Fruit fly (Drosophila melanogaster) whole organism, adult: ENCODE measurements around the gene CG7179.
A peak's percentile ranks its signal among the peaks of the same experiment; 100 is the strongest.

ENCODE experiments used
- CG11617 ChIP-seq: fragments of 200-800 bp; sonication (Bioruptor generic); optimal IDR thresholded peaks from 2 replicates; lab custom pipeline; 2017; ENCODE audit warnings: mild to moderate bottlenecking, missing biosample characterization, missing genetic modification reagents, missing genetic modification characterization
- CG12768 ChIP-seq: fragments of 200-800 bp; sonication (Bioruptor generic); optimal IDR thresholded peaks from 2 replicates; lab custom pipeline; 2017; ENCODE audit warnings: missing biosample characterization, missing genetic modification characterization, mild to moderate bottlenecking, moderate library complexity, missing genetic modification reagents
- CG14711 ChIP-seq: fragments of 200-800 bp; sonication (Bioruptor generic); optimal IDR thresholded peaks from 2 replicates; lab custom pipeline; 2018; ENCODE audit warnings: missing biosample characterization, mild to moderate bottlenecking, missing genetic modification characterization, moderate library complexity
- CG1620 ChIP-seq: fragments of 200-800 bp; sonication (Bioruptor generic); optimal IDR thresholded peaks from 2 replicates; lab custom pipeline; 2016; ENCODE audit warnings: missing biosample characterization, missing genetic modification characterization
- CG33017 ChIP-seq: fragments of 200-800 bp; sonication (Bioruptor generic); optimal IDR thresholded peaks from 2 replicates; lab custom pipeline; 2018; ENCODE audit warnings: missing biosample characterization, mild to moderate bottlenecking, missing genetic modification characterization, moderate library complexity
- CG5204 ChIP-seq: fragments of 200-800 bp; sonication (Bioruptor generic); optimal IDR thresholded peaks from 2 replicates; lab custom pipeline; 2016; ENCODE audit warnings: missing biosample characterization, missing genetic modification characterization
- CG7045 ChIP-seq: fragments of 200-800 bp; sonication (Bioruptor generic); optimal IDR thresholded peaks from 2 replicates; lab custom pipeline; 2017; ENCODE audit warnings: missing biosample characterization, mild to moderate bottlenecking, missing genetic modification characterization
- CG7101 ChIP-seq: fragments of 200-800 bp; sonication (Bioruptor generic); optimal IDR thresholded peaks from 2 replicates; lab custom pipeline; 2018; ENCODE audit warnings: missing biosample characterization, mild to moderate bottlenecking, missing genetic modification characterization, moderate library complexity
- Clk ChIP-seq: fragments of 200-800 bp; sonication (Bioruptor generic); optimal IDR thresholded peaks from 2 replicates; lab custom pipeline; 2017; ENCODE audit warnings: missing biosample characterization, missing genetic modification characterization
- Crg-1 ChIP-seq: fragments of 200-800 bp; sonication (Bioruptor generic); optimal IDR thresholded peaks from 2 replicates; lab custom pipeline; 2016; ENCODE audit warnings: missing biosample characterization, missing genetic modification characterization
- Hr96 ChIP-seq: fragments of 200-800 bp; sonication (Bioruptor generic); optimal IDR thresholded peaks from 2 replicates; lab custom pipeline; 2016; ENCODE audit warnings: missing biosample characterization, missing genetic modification characterization
- Mnt ChIP-seq: fragments of 200-800 bp; sonication (Bioruptor generic); optimal IDR thresholded peaks from 2 replicates; lab custom pipeline; 2016; ENCODE audit warnings: missing biosample characterization, mild to moderate bottlenecking, missing genetic modification characterization
- bab1 ChIP-seq: fragments of 200-800 bp; sonication (Bioruptor generic); optimal IDR thresholded peaks from 3 replicates; lab custom pipeline; 2019; ENCODE audit warnings: missing biosample characterization, mild to moderate bottlenecking, missing genetic modification characterization, moderate library complexity
- cic ChIP-seq: fragments of 200-800 bp; sonication (Bioruptor generic); optimal IDR thresholded peaks from 2 replicates; lab custom pipeline; 2017; ENCODE audit warnings: missing biosample characterization, mild to moderate bottlenecking, missing genetic modification characterization, moderate library complexity
- cnc ChIP-seq, 2 experiments: fragments of >200 bp; optimal IDR thresholded peaks; 2 replicates each; lab custom pipeline; 2017
- kay ChIP-seq: fragments of 200-800 bp; sonication (Bioruptor generic); peaks from one replicate; lab custom pipeline; 2016; ENCODE audit warnings: missing biosample characterization, missing genetic modification characterization, borderline replicate concordance
- ovo ChIP-seq: fragments of 200-800 bp; sonication (Bioruptor generic); optimal IDR thresholded peaks from 2 replicates; lab custom pipeline; 2016; ENCODE audit warnings: missing biosample characterization, missing genetic modification characterization
- pad ChIP-seq: fragments of 200-800 bp; sonication (Bioruptor generic); optimal IDR thresholded peaks from 3 replicates; lab custom pipeline; 2017; ENCODE audit warnings: missing biosample characterization, missing genetic modification characterization, mild to moderate bottlenecking, moderate library complexity, missing genetic modification reagents
- tj ChIP-seq: fragments of 200-800 bp; sonication (Bioruptor generic); optimal IDR thresholded peaks from 3 replicates; lab custom pipeline; 2017; ENCODE audit warnings: missing biosample characterization, mild to moderate bottlenecking, missing genetic modification characterization, moderate library complexity
- toe ChIP-seq: fragments of 200-800 bp; sonication (Bioruptor generic); optimal IDR thresholded peaks from 2 replicates; lab custom pipeline; 2016; ENCODE audit warnings: missing biosample characterization, missing genetic modification characterization

CG7179 gene

DNA sequence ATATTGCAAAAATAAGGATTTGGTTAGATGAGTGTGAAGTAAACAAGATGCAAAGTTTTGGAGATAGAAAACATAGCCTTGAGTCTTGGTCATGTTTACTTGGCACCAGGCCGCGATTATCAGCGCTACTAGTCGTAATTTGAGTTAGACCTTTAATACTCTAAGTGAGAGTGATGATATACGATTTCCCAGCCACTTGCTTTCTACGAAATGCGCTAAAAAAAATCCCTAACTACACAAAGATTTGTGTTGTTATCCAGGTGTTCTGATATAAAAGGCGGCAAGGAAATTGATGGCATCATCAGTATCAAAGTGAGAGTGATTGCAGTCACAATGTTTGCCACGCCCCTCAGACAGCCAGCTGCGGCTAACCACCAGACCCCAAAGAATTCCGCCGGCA is 2.0 kb upstream of the CG7179 start, which contains the start of gene Uro:
Gene Uro, plus strand, starts transcription at position 301 of the 400 bp plus-strand sequence.
- peak; percentile 41 for TF ChIP-seq kay (GFP tag; lab: Kevin White, UChicago)
- peak; percentile 28 for TF ChIP-seq cic
- TF ChIP-seq Clk (GFP tag; lab: Kevin White, UChicago), result no peak

DNA sequence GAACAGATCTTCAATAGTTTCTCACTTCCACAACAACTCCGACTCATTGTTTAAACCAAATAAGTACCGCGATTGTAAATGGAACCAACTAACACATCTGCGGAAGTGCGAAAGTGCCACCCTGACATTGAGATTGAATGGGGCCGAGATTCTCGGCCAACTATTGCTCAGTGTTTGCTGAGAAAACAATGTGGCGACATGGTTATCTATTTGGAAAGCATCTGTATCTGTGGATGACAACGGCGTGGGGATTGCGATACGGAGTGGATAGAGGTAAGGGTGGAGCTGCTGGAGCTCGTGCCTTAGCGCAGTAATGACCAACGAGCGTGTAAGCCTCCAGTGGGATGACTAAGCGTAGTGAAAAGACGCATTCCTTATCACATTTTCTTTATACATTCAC is 2.6 kb downstream of the CG7179 start:
- no peak for TF ChIP-seq CG12768 (GFP tag; lab: Kevin White, UChicago)
- TF ChIP-seq pad (GFP tag; lab: Kevin White, UChicago), result no peak
- TF ChIP-seq tj (GFP tag; lab: Kevin White, UChicago), result no peak
- no peak for TF ChIP-seq ovo (GFP tag; lab: Kevin White, UChicago)
- no peak for TF ChIP-seq CG11617 (GFP tag; lab: Kevin White, UChicago)
- TF ChIP-seq Crg-1 (GFP tag; lab: Kevin White, UChicago), result no peak
- no peak for TF ChIP-seq bab1
- TF ChIP-seq CG7045 (GFP tag; lab: Kevin White, UChicago), result peak; percentile 53
- TF ChIP-seq CG14711 (tag; lab: Kevin White, UChicago), result no peak
- TF ChIP-seq CG7101 (tag; lab: Kevin White, UChicago), result peak; percentile 0
- no peak for TF ChIP-seq CG1620
- no peak for TF ChIP-seq Hr96
- no peak for TF ChIP-seq Clk (GFP tag; lab: Kevin White, UChicago)
- TF ChIP-seq cic, result peak; percentile 65
- TF ChIP-seq kay (GFP tag; lab: Kevin White, UChicago), result no peak
- no peak for TF ChIP-seq toe (GFP tag; lab: Kevin White, UChicago)

dm6 chr2L:7771891-7772290 is 5.9 kb downstream of the CG7179 start:
- TF ChIP-seq Hr96, result no peak
- no peak for TF ChIP-seq cic
- TF ChIP-seq CG7045 (GFP tag; lab: Kevin White, UChicago), result no peak
- TF ChIP-seq bab1, result no peak
- no peak for TF ChIP-seq Mnt (GFP tag; lab: Kevin White, UChicago)

dm6 chr2L:7767328-7767727 is 10.5 kb downstream of the CG7179 start, which contains the start of gene CG7191:
CG7191 (plus strand) TSS chr2L:7767628.
- no peak for TF ChIP-seq CG12768 (GFP tag; lab: Kevin White, UChicago)
- no peak for TF ChIP-seq Hr96
- TF ChIP-seq cnc (optimal IDR thresholded peaks at IDR 0.05; lab: Kevin White, UChicago), result no peak
- no peak for TF ChIP-seq ovo (GFP tag; lab: Kevin White, UChicago)
- no peak for TF ChIP-seq CG7101 (tag; lab: Kevin White, UChicago)
- no peak for TF ChIP-seq toe (GFP tag; lab: Kevin White, UChicago)
- no peak for TF ChIP-seq bab1
- no peak for TF ChIP-seq Mnt (GFP tag; lab: Kevin White, UChicago)
- TF ChIP-seq CG11617 (GFP tag; lab: Kevin White, UChicago), result no peak
- TF ChIP-seq Clk (GFP tag; lab: Kevin White, UChicago), result no peak
- no peak for TF ChIP-seq tj (GFP tag; lab: Kevin White, UChicago)
- no peak for TF ChIP-seq CG33017 (tag; lab: Kevin White, UChicago)
- TF ChIP-seq Crg-1 (GFP tag; lab: Kevin White, UChicago), result no peak
- TF ChIP-seq CG14711 (tag; lab: Kevin White, UChicago), result no peak
- no peak for TF ChIP-seq CG7045 (GFP tag; lab: Kevin White, UChicago)
- TF ChIP-seq kay (GFP tag; lab: Kevin White, UChicago), result no peak
- TF ChIP-seq pad (GFP tag; lab: Kevin White, UChicago), result no peak
- TF ChIP-seq cic, result no peak
- TF ChIP-seq CG1620, result no peak
- TF ChIP-seq CG5204, result no peak

DNA sequence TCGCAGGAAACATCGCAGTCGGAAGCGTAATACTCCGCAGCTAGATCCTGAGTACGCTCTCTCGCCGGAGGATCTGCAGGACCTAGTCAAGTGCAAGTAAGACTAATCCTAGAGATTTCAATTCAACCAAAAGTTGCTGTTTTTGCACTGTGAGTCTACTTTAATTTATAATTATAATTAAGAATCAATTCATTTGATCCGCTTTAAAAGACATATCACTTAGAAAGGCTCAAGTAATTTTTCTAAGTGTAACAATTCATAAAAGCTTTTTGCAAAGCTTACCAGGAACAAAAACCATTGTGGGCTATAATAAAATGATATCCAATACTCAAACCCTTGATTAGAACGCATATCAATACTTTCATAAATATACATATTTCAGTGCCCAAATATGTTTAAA is 21.0 kb downstream of the CG7179 start:
- TF ChIP-seq cnc (optimal IDR thresholded peaks at IDR 0.05; lab: Kevin White, UChicago), result no peak
- no peak for TF ChIP-seq pad (GFP tag; lab: Kevin White, UChicago)

DNA sequence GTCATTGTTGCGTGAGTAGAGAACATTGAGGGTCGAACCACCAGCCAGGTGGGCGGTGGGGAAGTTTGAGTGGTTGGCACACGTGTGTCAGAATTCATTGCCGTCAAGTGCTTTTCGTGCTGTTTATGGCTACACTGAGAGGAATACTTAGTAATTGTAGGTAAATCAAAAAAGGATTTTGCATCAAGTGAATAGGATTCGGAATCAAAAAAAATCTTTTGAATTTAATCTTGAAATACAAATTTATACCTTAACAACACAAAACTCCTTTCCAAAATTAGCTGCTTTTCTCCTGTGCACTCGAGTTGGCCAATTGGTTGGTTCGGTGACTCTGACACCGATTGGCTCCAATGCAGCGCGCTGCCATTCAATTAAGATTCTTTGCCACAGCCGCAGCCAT is 23.3 kb downstream of the CG7179 start:
- TF ChIP-seq tj (GFP tag; lab: Kevin White, UChicago), result no peak
- no peak for TF ChIP-seq CG7101 (tag; lab: Kevin White, UChicago)
- no peak for TF ChIP-seq toe (GFP tag; lab: Kevin White, UChicago)
- no peak for TF ChIP-seq pad (GFP tag; lab: Kevin White, UChicago)
- no peak for TF ChIP-seq bab1
- TF ChIP-seq Hr96, result no peak
- TF ChIP-seq ovo (GFP tag; lab: Kevin White, UChicago), result no peak
- no peak for TF ChIP-seq CG12768 (GFP tag; lab: Kevin White, UChicago)
- no peak for TF ChIP-seq CG5204
- no peak for TF ChIP-seq CG14711 (tag; lab: Kevin White, UChicago)
- no peak for TF ChIP-seq cic
- TF ChIP-seq CG33017 (tag; lab: Kevin White, UChicago), result no peak
- TF ChIP-seq kay (GFP tag; lab: Kevin White, UChicago), result no peak
- no peak for TF ChIP-seq Crg-1 (GFP tag; lab: Kevin White, UChicago)

dm6 chr2L:7753874-7754273 is 24.0 kb downstream of the CG7179 start, which contains the start of gene CG46025:
CG46025 (plus strand) TSS chr2L:7754174.
- TF ChIP-seq cnc (optimal IDR thresholded peaks at IDR 0.05; lab: Kevin White, UChicago) (no peak), CG14711 (tag; lab: Kevin White, UChicago) (no peak), toe (GFP tag; lab: Kevin White, UChicago) (no peak), tj (GFP tag; lab: Kevin White, UChicago) (no peak)
